Fruit fly (Drosophila melanogaster): ENCODE measurements around the gene CG31546.
A peak's percentile ranks its signal among the peaks of the same experiment; 100 is the strongest.

The CG31546 gene

dm6 chr3R:5660198-5660893, 24.9 kb upstream of the CG31546 start, which contains the start of gene Wdr33 (continued):
- TF ChIP-seq CG6254 (GFP tag; optimal IDR thresholded peaks at IDR 0.05) (no peak), Rfx (GFP tag; IDR thresholded peaks at IDR 0.05) (no peak; the same call in 1 of the 2 replicates), CG5180 (GFP tag; optimal IDR thresholded peaks at IDR 0.05) (no peak), Usf (GFP tag; optimal IDR thresholded peaks at IDR 0.05) (peak; percentile 21), HLH4C (GFP tag; IDR thresholded peaks at IDR 0.05; ENCODE audit: partially characterized antibody) (peak; percentile 84), cwo (GFP tag; optimal IDR thresholded peaks at IDR 0.05) (no peak), disco-r (GFP tag; optimal IDR thresholded peaks at IDR 0.05) (no peak), Nf-YA (GFP tag; IDR thresholded peaks at IDR 0.05) (no peak), grau (tag; optimal IDR thresholded peaks at IDR 0.05) (peak; percentile 42), sima (GFP tag; optimal IDR thresholded peaks at IDR 0.05) (no peak), Dek (tag; optimal IDR thresholded peaks at IDR 0.05) (peak; percentile 34), Awh (GFP tag; IDR thresholded peaks at IDR 0.05) (no peak), lbe (GFP tag; optimal IDR thresholded peaks at IDR 0.05) (no peak), dm (GFP tag; optimal IDR thresholded peaks at IDR 0.05) (peak; percentile 6), Fer2 (tag; optimal IDR thresholded peaks at IDR 0.05) (peak; percentile 36), aop (GFP tag; IDR thresholded peaks at IDR 0.05) (no peak), dan (GFP tag; IDR thresholded peaks at IDR 0.05) (no peak), CG34224 (GFP tag; IDR thresholded peaks at IDR 0.05; ENCODE audit: partially characterized antibody) (peak; percentile 82), CG16863 (GFP tag; optimal IDR thresholded peaks at IDR 0.05) (no peak), CG13624 (GFP tag; optimal IDR thresholded peaks at IDR 0.05) (no peak), CG33557 (GFP tag; optimal IDR thresholded peaks at IDR 0.05) (no peak), sna (GFP tag; IDR thresholded peaks at IDR 0.05; ENCODE audit: partially characterized antibody) (peak; percentile 79), lola (GFP tag; optimal IDR thresholded peaks at IDR 0.05) (peak in 1 of 3 experiments; percentile 56), CG1529 (GFP tag; optimal IDR thresholded peaks at IDR 0.05) (peak; percentile 8), lilli (GFP tag; optimal IDR thresholded peaks at IDR 0.05) (peak; percentile 22), CG42726 (GFP tag; IDR thresholded peaks at IDR 0.05; ENCODE audit: partially characterized antibody) (peak; percentile 68; the same call in 1 of the 2 replicates), Fer3 (tag; optimal IDR thresholded peaks at IDR 0.05) (peak; percentile 0), inv (GFP tag; IDR thresholded peaks at IDR 0.05; ENCODE audit: partially characterized antibody) (peak; percentile 91), Nf-YC (tag; optimal IDR thresholded peaks at IDR 0.05) (peak; percentile 31), cato (GFP tag; optimal IDR thresholded peaks at IDR 0.05; ENCODE audit: borderline replicate concordance) (peak; percentile 14), fd96Cb (tag; optimal IDR thresholded peaks at IDR 0.05) (peak; percentile 49), YL-1 (GFP tag; optimal IDR thresholded peaks at IDR 0.05) (peak; percentile 14), CG7963 (GFP tag; IDR thresholded peaks at IDR 0.05; ENCODE audit: partially characterized antibody) (peak; percentile 83), CG18599 (GFP tag; optimal IDR thresholded peaks at IDR 0.05) (peak; percentile 12), nmo (GFP tag; optimal IDR thresholded peaks at IDR 0.05) (peak; percentile 66), corto (GFP tag; optimal IDR thresholded peaks at IDR 0.05) (peak; percentile 45), unc-4 (GFP tag; IDR thresholded peaks at IDR 0.05; ENCODE audit: partially characterized antibody) (peak; percentile 84), CG17829 (tag; optimal IDR thresholded peaks at IDR 0.05) (peak; percentile 18), Bteb2 (GFP tag; optimal IDR thresholded peaks at IDR 0.05) (peak; percentile 15), Jarid2 (GFP tag; optimal IDR thresholded peaks at IDR 0.05) (no peak), HLH3B (GFP tag; IDR thresholded peaks at IDR 0.05) (peak; percentile 30; the same call in 1 of the 2 replicates), CG16815 (GFP tag; optimal IDR thresholded peaks at IDR 0.05) (peak; percentile 30), ems (GFP tag; optimal IDR thresholded peaks at IDR 0.05) (no peak), CG1832 (GFP tag; optimal IDR thresholded peaks at IDR 0.05) (no peak), CG9932 (GFP tag; IDR thresholded peaks at IDR 0.05) (peak; percentile 46; the same call in 1 of the 2 replicates), cg (GFP tag; optimal IDR thresholded peaks at IDR 0.05) (peak; percentile 64), E2f1 (GFP tag; IDR thresholded peaks at IDR 0.05) (peak; percentile 13; the same call in 1 of the 2 replicates)
